Worm (Caenorhabditis elegans) whole organism, late embryonic: Measurements from ENCODE around the gene F44G4.7.
A peak's percentile ranks its signal among the peaks of the same experiment; 100 is the strongest.

ENCODE experiments used
- C38D4.7 ChIP-seq: fragments of 200-800 bp; sonication (Bioruptor generic); optimal IDR thresholded peaks from 2 replicates; lab custom pipeline; 2018; ENCODE audit warnings: mild to moderate bottlenecking, missing genetic modification characterization, moderate library complexity, missing compliant biosample characterization
- F13H6.1 ChIP-seq: sonication (generic microtip); optimal IDR thresholded peaks from 2 replicates; lab custom pipeline; 2016; ENCODE audit warnings: missing genetic modification characterization, missing compliant biosample characterization
- K02D7.2 ChIP-seq: sonication (generic microtip); optimal IDR thresholded peaks from 2 replicates; lab custom pipeline; 2017; ENCODE audit warnings: mild to moderate bottlenecking, missing genetic modification characterization, missing compliant biosample characterization
- K09A11.1 ChIP-seq: sonication (generic microtip); optimal IDR thresholded peaks from 2 replicates; lab custom pipeline; 2017; ENCODE audit warnings: antibody characterized with exemption, mild to moderate bottlenecking, missing genetic modification characterization, missing compliant biosample characterization; ENCODE audit not compliant: insufficient read depth
- T23F11.4 ChIP-seq: fragments of 200-800 bp; sonication (Bioruptor generic); optimal IDR thresholded peaks from 2 replicates; lab custom pipeline; 2018; ENCODE audit warnings: mild to moderate bottlenecking, missing genetic modification characterization, missing compliant biosample characterization
- Y22D7AL.16 ChIP-seq: sonication (generic microtip); optimal IDR thresholded peaks from 2 replicates; lab custom pipeline; 2016; ENCODE audit warnings: missing genetic modification characterization, missing compliant biosample characterization
- ahr-1 ChIP-seq: sonication (generic microtip); optimal IDR thresholded peaks from 2 replicates; lab custom pipeline; 2016; ENCODE audit warnings: missing genetic modification characterization, missing compliant biosample characterization
- ama-1 ChIP-seq: fragments of 150-350 bp; optimal IDR thresholded peaks from 2 replicates; lab custom pipeline; 2014
- ceh-18 ChIP-seq: sonication (generic microtip); optimal IDR thresholded peaks from 2 replicates; lab custom pipeline; 2016; ENCODE audit warnings: missing genetic modification characterization, missing compliant biosample characterization
- ceh-2 ChIP-seq: sonication (generic microtip); optimal IDR thresholded peaks from 2 replicates; lab custom pipeline; 2016; ENCODE audit warnings: missing genotype, missing genetic modification characterization, missing compliant biosample characterization
- ceh-24 ChIP-seq: sonication (generic microtip); optimal IDR thresholded peaks from 2 replicates; lab custom pipeline; 2016; ENCODE audit warnings: mild to moderate bottlenecking, missing genetic modification characterization, missing compliant biosample characterization
- ceh-31 ChIP-seq: sonication (generic microtip); optimal IDR thresholded peaks from 2 replicates; lab custom pipeline; 2016; ENCODE audit warnings: missing genetic modification characterization, missing compliant biosample characterization
- ceh-45 ChIP-seq: fragments of 200-800 bp; sonication (Bioruptor generic); IDR thresholded peaks from 2 replicates; pipeline ENCODE4 v1.3.6; 2022; ENCODE audit warnings: missing genetic modification reagents, missing genetic modification characterization, missing compliant biosample characterization
- ceh-9 ChIP-seq: sonication (generic microtip); optimal IDR thresholded peaks from 2 replicates; lab custom pipeline; 2016; ENCODE audit warnings: mild to moderate bottlenecking, missing genetic modification characterization, inconsistent platforms, missing compliant biosample characterization
- che-1 ChIP-seq: sonication (generic microtip); optimal IDR thresholded peaks from 2 replicates; lab custom pipeline; 2016; ENCODE audit warnings: mild to moderate bottlenecking, missing genetic modification characterization, missing compliant biosample characterization
- dmd-4 ChIP-seq: sonication (generic microtip); optimal IDR thresholded peaks from 2 replicates; lab custom pipeline; 2016; ENCODE audit warnings: borderline replicate concordance, missing genetic modification characterization, missing compliant biosample characterization
- elt-2 ChIP-seq: sonication (generic microtip); optimal IDR thresholded peaks from 2 replicates; lab custom pipeline; 2016; ENCODE audit warnings: missing genetic modification reagents, missing genetic modification characterization, missing compliant biosample characterization
- elt-4 ChIP-seq: sonication (generic microtip); optimal IDR thresholded peaks from 2 replicates; lab custom pipeline; 2016; ENCODE audit warnings: missing genetic modification characterization, missing compliant biosample characterization
- fkh-10 ChIP-seq: fragments of 150-350 bp; optimal IDR thresholded peaks from 2 replicates; lab custom pipeline; 2014; ENCODE audit warnings: missing biosample characterization, missing genetic modification reagents, missing genetic modification characterization
- fkh-6 ChIP-seq: sonication (generic microtip); optimal IDR thresholded peaks from 2 replicates; lab custom pipeline; 2016; ENCODE audit warnings: missing genetic modification characterization, missing compliant biosample characterization
- gmeb-2 ChIP-seq: sonication (generic microtip); optimal IDR thresholded peaks from 2 replicates; lab custom pipeline; 2016; ENCODE audit warnings: missing genetic modification characterization, inconsistent platforms, missing compliant biosample characterization
- hlh-13 ChIP-seq: fragments of 200-800 bp; sonication (Bioruptor generic); optimal IDR thresholded peaks from 2 replicates; lab custom pipeline; 2018; ENCODE audit warnings: mild to moderate bottlenecking, missing genetic modification characterization, missing compliant biosample characterization
- hlh-15 ChIP-seq: sonication (generic microtip); optimal IDR thresholded peaks from 2 replicates; lab custom pipeline; 2016; ENCODE audit warnings: missing genetic modification characterization, missing compliant biosample characterization
- hlh-30 ChIP-seq: sonication (generic microtip); optimal IDR thresholded peaks from 2 replicates; lab custom pipeline; 2017; ENCODE audit warnings: antibody characterized with exemption, missing genetic modification characterization, missing compliant biosample characterization; ENCODE audit not compliant: insufficient read depth
- hlh-8 ChIP-seq: sonication (generic microtip); optimal IDR thresholded peaks from 2 replicates; lab custom pipeline; 2016; ENCODE audit warnings: missing genotype, missing genetic modification characterization, missing compliant biosample characterization
- lin-11 ChIP-seq: fragments of 200-800 bp; sonication (Bioruptor generic); optimal IDR thresholded peaks from 2 replicates; lab custom pipeline; 2018; ENCODE audit warnings: mild to moderate bottlenecking, missing genetic modification characterization, missing compliant biosample characterization
- madf-2 ChIP-seq: sonication (generic microtip); optimal IDR thresholded peaks from 2 replicates; lab custom pipeline; 2017; ENCODE audit warnings: missing genetic modification characterization, missing compliant biosample characterization
- mec-3 ChIP-seq: sonication (generic microtip); optimal IDR thresholded peaks from 2 replicates; lab custom pipeline; 2016; ENCODE audit warnings: borderline replicate concordance, missing genetic modification characterization, missing compliant biosample characterization
- nhr-11 ChIP-seq: fragments of 150-350 bp; optimal IDR thresholded peaks from 2 replicates; lab custom pipeline; 2014; ENCODE audit warnings: missing biosample characterization, missing genetic modification characterization
- nhr-232 ChIP-seq: sonication (generic microtip); optimal IDR thresholded peaks from 2 replicates; lab custom pipeline; 2016; ENCODE audit warnings: missing genetic modification characterization, missing compliant biosample characterization
- npax-4 ChIP-seq: sonication (generic microtip); optimal IDR thresholded peaks from 2 replicates; lab custom pipeline; 2016; ENCODE audit warnings: missing genetic modification characterization, missing compliant biosample characterization
- pag-3 ChIP-seq: sonication (generic microtip); optimal IDR thresholded peaks from 2 replicates; lab custom pipeline; 2016; ENCODE audit warnings: missing compliant biosample characterization, missing genetic modification characterization, borderline replicate concordance
- pat-9 ChIP-seq: fragments of 200-800 bp; sonication (Bioruptor generic); optimal IDR thresholded peaks from 2 replicates; lab custom pipeline; 2018; ENCODE audit warnings: mild to moderate bottlenecking, missing genetic modification characterization, moderate library complexity, missing compliant biosample characterization
- pax-1 ChIP-seq: fragments of 150-350 bp; optimal IDR thresholded peaks from 2 replicates; lab custom pipeline; 2014; ENCODE audit warnings: missing biosample characterization, missing genetic modification characterization
- pha-4 ChIP-seq: fragments of 150-350 bp; optimal IDR thresholded peaks from 2 replicates; lab custom pipeline; 2018; ENCODE audit warnings: missing biosample characterization, missing genetic modification reagents, missing genetic modification characterization
- pqm-1 ChIP-seq: sonication (generic microtip); optimal IDR thresholded peaks from 2 replicates; lab custom pipeline; 2016; ENCODE audit warnings: missing genetic modification characterization, missing compliant biosample characterization
- ref-2 ChIP-seq: sonication (generic microtip); optimal IDR thresholded peaks from 2 replicates; lab custom pipeline; 2016; ENCODE audit warnings: missing genetic modification characterization, missing compliant biosample characterization
- sdc-2 ChIP-seq: sonication (generic microtip); optimal IDR thresholded peaks from 2 replicates; lab custom pipeline; 2016; ENCODE audit warnings: missing genotype, missing genetic modification characterization, missing compliant biosample characterization
- sox-2 ChIP-seq: fragments of 200-800 bp; sonication (Bioruptor generic); IDR thresholded peaks from 2 replicates; pipeline ENCODE4 v1.3.6; 2022; ENCODE audit warnings: missing genetic modification reagents, missing genetic modification characterization, missing compliant biosample characterization
- sox-4 ChIP-seq: sonication (generic microtip); optimal IDR thresholded peaks from 2 replicates; lab custom pipeline; 2017; ENCODE audit warnings: mild to moderate bottlenecking, missing genetic modification characterization, inconsistent platforms, missing compliant biosample characterization
- syd-9 ChIP-seq: sonication (generic microtip); optimal IDR thresholded peaks from 2 replicates; lab custom pipeline; 2016; ENCODE audit warnings: mild to moderate bottlenecking, missing genetic modification characterization, moderate library complexity, missing compliant biosample characterization
- tbx-2 ChIP-seq: sonication (generic microtip); optimal IDR thresholded peaks from 2 replicates; lab custom pipeline; 2016; ENCODE audit warnings: missing genetic modification characterization, missing compliant biosample characterization
- tbx-7 ChIP-seq: sonication (generic microtip); optimal IDR thresholded peaks from 2 replicates; lab custom pipeline; 2016; ENCODE audit warnings: missing genotype, missing genetic modification characterization, missing compliant biosample characterization
- unc-42 ChIP-seq: sonication (generic microtip); optimal IDR thresholded peaks from 2 replicates; lab custom pipeline; 2016; ENCODE audit warnings: missing genotype, missing genetic modification characterization, missing compliant biosample characterization
- unc-86 ChIP-seq: sonication (generic microtip); optimal IDR thresholded peaks from 2 replicates; lab custom pipeline; 2016; ENCODE audit warnings: missing genetic modification characterization, missing compliant biosample characterization

Gene F44G4.7

ce11 chrII:8982683-8983082 lies 22.3 kb downstream of the F44G4.7 start, which contains the start of gene C18E9.7:
C18E9.7 (minus strand) TSS chrII:8982783.
- TF ChIP-seq gmeb-2 (tag; lab: Kevin White, UChicago) (no peak), madf-2 (tag; lab: Kevin White, UChicago) (no peak), sox-4 (tag; lab: Kevin White, UChicago) (no peak), hlh-13 (GFP tag; lab: Kevin White, UChicago) (no peak), hlh-15 (tag; lab: Kevin White, UChicago) (no peak), K02D7.2 (tag; lab: Kevin White, UChicago) (no peak), tbx-2 (tag; lab: Kevin White, UChicago) (no peak), sox-2 (no peak), unc-86 (tag; lab: Kevin White, UChicago) (no peak), ref-2 (no peak), lin-11 (no peak)

- TF ChIP-seq ceh-2 (tag; lab: Kevin White, UChicago) = no peak
- TF ChIP-seq elt-2 = peak; percentile 5
- TF ChIP-seq, all 69 proteins: peak for 1
These were observed 31.4 kb downstream of the F44G4.7 start, which contains the start of gene tomm-40 for ce11 chrII:8973516-8974043. tomm-40 (minus strand) TSS chrII:8973566.

ce11 chrII:8969251-8970183 lies 35.5 kb downstream of the F44G4.7 start, which contains the start of the genes szy-20 and C18E9.5:
szy-20 (minus strand) TSS chrII:8969333.
C18E9.5 (plus strand) TSS chrII:8969980.
- TF ChIP-seq hlh-15 (tag; lab: Kevin White, UChicago) (no peak), syd-9 (tag; lab: Kevin White, UChicago) (peak; percentile 34), ceh-18 (peak; percentile 47), elt-4 (tag; lab: Kevin White, UChicago) (no peak), mec-3 (no peak), pax-1 (tag; lab: Kevin White, UChicago) (no peak), ceh-31 (tag; lab: Kevin White, UChicago) (peak; percentile 76), K09A11.1 (peak; percentile 1), nhr-232 (peak; percentile 0), npax-4 (tag; lab: Kevin White, UChicago) (no peak), T23F11.4 (GFP tag; lab: Kevin White, UChicago) (no peak), C38D4.7 (no peak), Y22D7AL.16 (no peak), pat-9 (tag; lab: Kevin White, UChicago) (no peak), fkh-6 (tag; lab: Kevin White, UChicago) (no peak), K02D7.2 (tag; lab: Kevin White, UChicago) (peak; percentile 6), pqm-1 (tag; lab: Kevin White, UChicago) (no peak), elt-2 (peak; percentile 26), hlh-8 (tag; lab: Kevin White, UChicago) (no peak), che-1 (tag; lab: Kevin White, UChicago) (no peak), ama-1 (lab: Kevin White, UChicago) (no peak), tbx-2 (tag; lab: Kevin White, UChicago) (peak; percentile 28), sox-4 (tag; lab: Kevin White, UChicago) (no peak), nhr-11 (tag; lab: Kevin White, UChicago) (no peak), sox-2 (no peak), lin-11 (no peak), unc-86 (tag; lab: Kevin White, UChicago) (peak; percentile 35), ceh-9 (tag; lab: Kevin White, UChicago) (no peak), pag-3 (tag; lab: Kevin White, UChicago) (no peak), ceh-45 (GFP tag; lab: Robert Waterston, UW) (no peak), fkh-10 (GFP tag; lab: Kevin White, UChicago) (no peak), ceh-24 (tag; lab: Kevin White, UChicago) (no peak), unc-42 (tag; lab: Kevin White, UChicago) (peak; percentile 67), hlh-30 (tag; lab: Kevin White, UChicago) (peak; percentile 21), sdc-2 (tag; lab: Kevin White, UChicago) (no peak), dmd-4 (tag; lab: Kevin White, UChicago) (no peak), F13H6.1 (no peak), tbx-7 (tag; lab: Kevin White, UChicago) (peak; percentile 14), ahr-1 (tag; lab: Kevin White, UChicago) (no peak), pha-4 (tag; lab: Kevin White, UChicago) (no peak)
